Worm (Caenorhabditis elegans) whole organism, young adult: ENCODE measurements around the gene Y42A5A.5.

Experiments used
- B0336.3 ChIP-seq: fragments of 200-800 bp; sonication (Bioruptor generic); IDR thresholded peaks from 2 replicates; pipeline ENCODE4 v1.3.6; 2022; ENCODE audit warnings: missing genetic modification characterization, missing compliant biosample characterization
- C17E4.6 ChIP-seq: fragments of 200-800 bp; sonication (Bioruptor generic); IDR thresholded peaks from 2 replicates; pipeline ENCODE4 v1.3.6; 2022; ENCODE audit warnings: missing genetic modification reagents, missing genetic modification characterization, missing compliant biosample characterization
- D2030.7 ChIP-seq: fragments of 200-800 bp; sonication (Bioruptor generic); IDR thresholded peaks from 2 replicates; pipeline ENCODE4 v1.3.6; 2022; ENCODE audit warnings: missing genetic modification reagents, missing genetic modification characterization, missing compliant biosample characterization
- F33H1.4 ChIP-seq: fragments of 200-800 bp; sonication (Bioruptor generic); IDR thresholded peaks from 2 replicates; pipeline ENCODE4 v1.3.6; 2022; ENCODE audit warnings: missing genetic modification reagents, missing genetic modification characterization, missing compliant biosample characterization
- T07F8.4 ChIP-seq: sonication (generic microtip); optimal IDR thresholded peaks from 2 replicates; lab custom pipeline; 2016; ENCODE audit warnings: mild to moderate bottlenecking, missing genetic modification characterization, moderate library complexity, missing compliant biosample characterization
- Y67H2A.10 ChIP-seq: fragments of 200-800 bp; sonication (Bioruptor generic); conservative IDR thresholded peaks from 2 replicates; pipeline ENCODE4 v1.3.6; 2022; ENCODE audit warnings: missing genetic modification reagents, missing genetic modification characterization, missing compliant biosample characterization
- Y95B8A.8 ChIP-seq: fragments of 200-800 bp; sonication (Bioruptor generic); IDR thresholded peaks from 2 replicates; pipeline ENCODE4 v1.3.6; 2022; ENCODE audit warnings: missing genetic modification reagents, missing genetic modification characterization, missing compliant biosample characterization
- ZK185.1 ChIP-seq: sonication (generic microtip); optimal IDR thresholded peaks from 2 replicates; lab custom pipeline; 2016; ENCODE audit warnings: mild to moderate bottlenecking, missing genetic modification characterization, missing compliant biosample characterization; ENCODE audit not compliant: poor library complexity, severe bottlenecking
- akir-1 ChIP-seq: fragments of 200-800 bp; sonication (Bioruptor generic); optimal IDR thresholded peaks from 2 replicates; lab custom pipeline; 2018; ENCODE audit warnings: mild to moderate bottlenecking, missing genetic modification characterization, moderate library complexity, missing compliant biosample characterization
- ama-1 ChIP-seq, 3 experiments: fragments of 150-350 bp in 1 of 3; sonication (generic microtip) in 2 of 3; optimal IDR thresholded peaks; 2 replicates each; lab custom pipeline; 2014 to 2018; ENCODE audit warnings: missing biosample characterization in 2 of 3, missing genetic modification characterization in 2 of 3, missing genetic modification reagents in 2 of 3
- athp-1 ChIP-seq: sonication (generic microtip); optimal IDR thresholded peaks from 2 replicates; lab custom pipeline; 2017; ENCODE audit warnings: mild to moderate bottlenecking, missing genetic modification characterization, missing compliant biosample characterization
- attf-3 ChIP-seq: fragments of 200-800 bp; sonication (Bioruptor generic); conservative IDR thresholded peaks from 2 replicates; pipeline ENCODE4 v1.3.6; 2022; ENCODE audit warnings: missing genetic modification reagents, missing genetic modification characterization, missing compliant biosample characterization
- attf-5 ChIP-seq: fragments of 200-800 bp; sonication (Bioruptor generic); optimal IDR thresholded peaks from 2 replicates; lab custom pipeline; 2018; ENCODE audit warnings: mild to moderate bottlenecking, missing genetic modification characterization, missing compliant biosample characterization
- attf-6 ChIP-seq: fragments of 200-800 bp; sonication (Bioruptor generic); IDR thresholded peaks from 2 replicates; pipeline ENCODE4 v1.3.6; 2022; ENCODE audit warnings: missing genetic modification reagents, missing genetic modification characterization, missing compliant biosample characterization
- bed-2 ChIP-seq: fragments of 200-800 bp; sonication (Bioruptor generic); IDR thresholded peaks from 2 replicates; pipeline ENCODE4 v1.3.6; 2022; ENCODE audit warnings: missing genetic modification reagents, missing genetic modification characterization, missing compliant biosample characterization
- ceh-79 ChIP-seq: sonication (generic microtip); optimal IDR thresholded peaks from 2 replicates; lab custom pipeline; 2017; ENCODE audit warnings: mild to moderate bottlenecking, missing genetic modification characterization, missing compliant biosample characterization
- dox-1 ChIP-seq: fragments of 200-800 bp; sonication (Bioruptor generic); IDR thresholded peaks from 2 replicates; pipeline ENCODE4 v1.3.6; 2022; ENCODE audit warnings: missing genetic modification reagents, missing genetic modification characterization, missing compliant biosample characterization
- efl-1 ChIP-seq: fragments of 150-350 bp; optimal IDR thresholded peaks from 2 replicates; lab custom pipeline; 2014; ENCODE audit warnings: missing biosample characterization, missing genetic modification reagents, missing genetic modification characterization
- fkh-3 ChIP-seq: sonication (generic microtip); optimal IDR thresholded peaks from 2 replicates; lab custom pipeline; 2016; ENCODE audit warnings: mild to moderate bottlenecking, missing genetic modification characterization, missing compliant biosample characterization
- him-1 ChIP-seq: sonication (generic microtip); optimal IDR thresholded peaks from 2 replicates; lab custom pipeline; 2016; ENCODE audit warnings: missing genotype, missing genetic modification reagents, missing genetic modification characterization, missing compliant biosample characterization
- hmg-20 ChIP-seq: fragments of 200-800 bp; sonication (Bioruptor generic); IDR thresholded peaks from 2 replicates; pipeline ENCODE4 v1.3.6; 2022; ENCODE audit warnings: missing genetic modification reagents, missing genetic modification characterization, missing compliant biosample characterization
- lag-1 ChIP-seq: fragments of 200-800 bp; sonication (Bioruptor generic); IDR thresholded peaks from 2 replicates; pipeline ENCODE4 v1.3.6; 2022; ENCODE audit warnings: missing genetic modification reagents, missing genetic modification characterization, missing compliant biosample characterization
- lin-54 ChIP-seq: fragments of 200-800 bp; sonication (Bioruptor generic); optimal IDR thresholded peaks from 2 replicates; lab custom pipeline; 2018; ENCODE audit warnings: mild to moderate bottlenecking, missing genetic modification characterization, missing compliant biosample characterization
- lsy-27 ChIP-seq: sonication (generic microtip); optimal IDR thresholded peaks from 2 replicates; lab custom pipeline; 2017; ENCODE audit warnings: missing genetic modification characterization, mild to moderate bottlenecking, missing compliant biosample characterization, antibody characterized with exemption, missing genotype, borderline replicate concordance; ENCODE audit not compliant: insufficient read depth
- madf-10 ChIP-seq: sonication (generic microtip); optimal IDR thresholded peaks from 2 replicates; lab custom pipeline; 2016; ENCODE audit warnings: mild to moderate bottlenecking, missing genetic modification characterization, missing compliant biosample characterization
- mcd-1 ChIP-seq: fragments of 200-800 bp; sonication (Bioruptor generic); IDR thresholded peaks from 2 replicates; pipeline ENCODE4 v1.3.6; 2022; ENCODE audit warnings: missing genetic modification reagents, missing genetic modification characterization, missing compliant biosample characterization
- nfya-1 ChIP-seq: sonication (generic microtip); optimal IDR thresholded peaks from 2 replicates; lab custom pipeline; 2017; ENCODE audit warnings: antibody characterized with exemption, missing compliant biosample characterization, missing genetic modification characterization, borderline replicate concordance; ENCODE audit not compliant: insufficient read depth
- nfyb-1 ChIP-seq: fragments of 200-800 bp; sonication (Bioruptor generic); IDR thresholded peaks from 2 replicates; pipeline ENCODE4 v1.3.6; 2022; ENCODE audit warnings: missing genetic modification reagents, missing genetic modification characterization, missing compliant biosample characterization
- nhr-120 ChIP-seq: fragments of 200-800 bp; sonication (Bioruptor generic); IDR thresholded peaks from 2 replicates; pipeline ENCODE4 v1.3.6; 2022; ENCODE audit warnings: missing genetic modification characterization, missing compliant biosample characterization
- pha-4 ChIP-seq: fragments of 150-350 bp; sonication (generic microtip); optimal IDR thresholded peaks from 2 replicates; lab custom pipeline; 2014; ENCODE audit warnings: missing biosample characterization, missing genetic modification reagents, missing genetic modification characterization
- tbx-9 ChIP-seq: sonication (generic microtip); optimal IDR thresholded peaks from 2 replicates; lab custom pipeline; 2016; ENCODE audit warnings: borderline replicate concordance, missing genetic modification characterization, inconsistent platforms, missing compliant biosample characterization
- unc-62 ChIP-seq: fragments of 150-350 bp; optimal IDR thresholded peaks from 2 replicates; lab custom pipeline; 2014; ENCODE audit warnings: missing biosample characterization, missing genetic modification reagents, missing genetic modification characterization
- zfh-2 ChIP-seq: fragments of 200-800 bp; sonication (Bioruptor generic); conservative IDR thresholded peaks from 2 replicates; pipeline ENCODE4 v1.3.6; 2022; ENCODE audit warnings: missing genetic modification reagents, missing genetic modification characterization, missing compliant biosample characterization
- ztf-18 ChIP-seq: sonication (generic microtip); optimal IDR thresholded peaks from 2 replicates; lab custom pipeline; 2016; ENCODE audit warnings: missing genotype, mild to moderate bottlenecking, missing genetic modification characterization, missing compliant biosample characterization

The Y42A5A.5 gene

ce11 chrV:11152333-11152732, 42.8 kb upstream of the Y42A5A.5 start, which contains the start of gene srg-39:
Gene srg-39 (minus strand): TSS chrV:11152433.
- no peak for TF ChIP-seq ZK185.1 (tag; lab: Kevin White, UChicago)
- TF ChIP-seq fkh-3, result no peak
- no peak for TF ChIP-seq lag-1 (GFP tag; lab: Robert Waterston, UW)
- no peak for TF ChIP-seq F33H1.4 (GFP tag; lab: Robert Waterston, UW)
- no peak for TF ChIP-seq dox-1 (GFP tag; lab: Robert Waterston, UW)
- TF ChIP-seq, all 124 proteins: peak for 0

ce11 chrV:11149405-11149804, 39.9 kb upstream of the Y42A5A.5 start, which contains the start of gene T19C4.1:
Gene T19C4.1 (plus strand): TSS chrV:11149705.
- no peak for TF ChIP-seq zfh-2 (GFP tag; lab: Robert Waterston, UW)
- TF ChIP-seq Y67H2A.10 (GFP tag; lab: Robert Waterston, UW), result no peak
- TF ChIP-seq madf-10 (tag; lab: Kevin White, UChicago), result no peak
- TF ChIP-seq Y95B8A.8 (GFP tag; lab: Robert Waterston, UW), result no peak
- TF ChIP-seq B0336.3 (GFP tag; lab: Robert Waterston, UW), result no peak
- TF ChIP-seq him-1 (tag; lab: Kevin White, UChicago), result no peak
- no peak for TF ChIP-seq D2030.7 (GFP tag; lab: Robert Waterston, UW)
- no peak for TF ChIP-seq attf-3 (GFP tag; lab: Robert Waterston, UW)
- TF ChIP-seq tbx-9, result no peak
- no peak for TF ChIP-seq attf-6
- no peak for TF ChIP-seq akir-1 (GFP tag; lab: Kevin White, UChicago)
- TF ChIP-seq lsy-27 (tag; lab: Kevin White, UChicago), result no peak
- no peak for TF ChIP-seq efl-1
- TF ChIP-seq nfyb-1 (GFP tag; lab: Robert Waterston, UW), result no peak
- TF ChIP-seq nhr-120 (GFP tag; lab: Robert Waterston, UW), result no peak
- no peak for TF ChIP-seq hmg-20 (GFP tag; lab: Robert Waterston, UW)
- no peak for TF ChIP-seq pha-4 (tag; lab: Kevin White, UChicago)
- TF ChIP-seq athp-1 (tag; lab: Kevin White, UChicago), result no peak
- no peak for TF ChIP-seq bed-2 (GFP tag; lab: Robert Waterston, UW)

ce11 chrV:11148971-11149370, 39.4 kb upstream of the Y42A5A.5 start:
- TF ChIP-seq mcd-1 (no peak), unc-62 (GFP tag; lab: Kevin White, UChicago) (no peak), ama-1 (optimal IDR thresholded peaks at IDR 0.05; lab: Kevin White, UChicago) (no peak), ama-1 (GFP tag; optimal IDR thresholded peaks at IDR 0.05; lab: Kevin White, UChicago) (no peak), fkh-3 (no peak), lin-54 (GFP tag; lab: Kevin White, UChicago) (no peak), Y67H2A.10 (GFP tag; lab: Robert Waterston, UW) (no peak), ceh-79 (tag; lab: Kevin White, UChicago) (no peak), attf-5 (GFP tag; lab: Kevin White, UChicago) (no peak), ztf-18 (tag; lab: Kevin White, UChicago) (no peak), nfya-1 (tag; lab: Kevin White, UChicago) (no peak), C17E4.6 (GFP tag; lab: Robert Waterston, UW) (no peak), T07F8.4 (tag; lab: Kevin White, UChicago) (no peak), nhr-120 (GFP tag; lab: Robert Waterston, UW) (no peak), him-1 (tag; lab: Kevin White, UChicago) (no peak), athp-1 (tag; lab: Kevin White, UChicago) (no peak)
